Worm (Caenorhabditis elegans) whole organism, L3 larva: ENCODE results near the gene adt-1.

Source experiments
- R02D3.7 ChIP-seq: fragments of 150-350 bp; optimal IDR thresholded peaks from 2 replicates; lab custom pipeline; 2014; ENCODE audit warnings: missing biosample characterization, missing genetic modification characterization
- ZK546.5 ChIP-seq: sonication (generic microtip); optimal IDR thresholded peaks from 2 replicates; lab custom pipeline; 2017; ENCODE audit warnings: missing biosample characterization, missing genetic modification characterization
- aly-2 ChIP-seq: fragments of 150-350 bp; optimal IDR thresholded peaks from 2 replicates; lab custom pipeline; 2014; ENCODE audit warnings: missing biosample characterization, missing genetic modification characterization
- ama-1 ChIP-seq: fragments of 150-350 bp; optimal IDR thresholded peaks from 2 replicates; lab custom pipeline; 2018
- ceh-16 ChIP-seq: sonication (generic microtip); optimal IDR thresholded peaks from 2 replicates; lab custom pipeline; 2017; ENCODE audit warnings: missing biosample characterization, missing genetic modification characterization
- ceh-28 ChIP-seq: fragments of 150-350 bp; optimal IDR thresholded peaks from 2 replicates; lab custom pipeline; 2014; ENCODE audit warnings: missing biosample characterization, missing genetic modification reagents, missing genetic modification characterization
- ceh-82 ChIP-seq: fragments of 150-350 bp; optimal IDR thresholded peaks from 2 replicates; lab custom pipeline; 2014; ENCODE audit warnings: missing biosample characterization, missing genetic modification characterization
- ceh-9 ChIP-seq: sonication (generic microtip); optimal IDR thresholded peaks from 2 replicates; lab custom pipeline; 2018; ENCODE audit warnings: missing biosample characterization, missing genetic modification characterization
- daf-12 ChIP-seq: fragments of 150-350 bp; optimal IDR thresholded peaks from 2 replicates; lab custom pipeline; 2014; ENCODE audit warnings: missing biosample characterization, missing genetic modification reagents, missing genetic modification characterization
- egl-27 ChIP-seq: sonication (generic microtip); optimal IDR thresholded peaks from 4 replicates; lab custom pipeline; 2017; ENCODE audit warnings: missing biosample characterization, missing genetic modification reagents, missing genetic modification characterization
- egl-5 ChIP-seq: fragments of 150-350 bp; optimal IDR thresholded peaks from 2 replicates; lab custom pipeline; 2017; ENCODE audit warnings: missing biosample characterization, missing genetic modification reagents, missing genetic modification characterization, inconsistent platforms
- elt-2 ChIP-seq: sonication (generic microtip); optimal IDR thresholded peaks from 2 replicates; lab custom pipeline; 2016; ENCODE audit warnings: missing genetic modification reagents, mild to moderate bottlenecking, missing genetic modification characterization, missing compliant biosample characterization
- elt-3 ChIP-seq, 3 experiments: fragments of 150-350 bp in 1 of 3; sonication (generic microtip) in 2 of 3; optimal IDR thresholded peaks; 2 replicates in 2 of 3; 4 replicates in 1 of 3; lab custom pipeline; 2014 to 2017; ENCODE audit warnings: missing biosample characterization in 3 of 3, missing genetic modification characterization in 3 of 3
- eor-1 ChIP-seq, 2 experiments: fragments of 150-350 bp; optimal IDR thresholded peaks; 2 replicates each; lab custom pipeline; 2014 to 2018; ENCODE audit warnings: missing biosample characterization in 2 of 2, missing genetic modification characterization in 2 of 2
- fkh-10 ChIP-seq: sonication (generic microtip); optimal IDR thresholded peaks from 2 replicates; lab custom pipeline; 2017; ENCODE audit warnings: missing biosample characterization, missing genetic modification reagents, missing genetic modification characterization
- fkh-2 ChIP-seq: fragments of 150-350 bp; optimal IDR thresholded peaks from 2 replicates; lab custom pipeline; 2014; ENCODE audit warnings: missing biosample characterization, missing genetic modification reagents, missing genetic modification characterization
- fos-1 ChIP-seq: fragments of 150-350 bp; optimal IDR thresholded peaks from 2 replicates; lab custom pipeline; 2014; ENCODE audit warnings: missing biosample characterization, missing genetic modification characterization
- hmg-11 ChIP-seq: sonication (generic microtip); optimal IDR thresholded peaks from 2 replicates; lab custom pipeline; 2016; ENCODE audit warnings: missing genetic modification characterization, missing compliant biosample characterization
- jun-1 ChIP-seq: fragments of 150-350 bp; optimal IDR thresholded peaks from 2 replicates; lab custom pipeline; 2014; ENCODE audit warnings: missing biosample characterization, missing genetic modification reagents, missing genetic modification characterization
- lin-15B ChIP-seq: fragments of 150-350 bp; optimal IDR thresholded peaks from 2 replicates; lab custom pipeline; 2014; ENCODE audit warnings: missing biosample characterization, missing genetic modification characterization
- lin-39 ChIP-seq: fragments of 150-350 bp; optimal IDR thresholded peaks from 2 replicates; lab custom pipeline; 2018; ENCODE audit warnings: missing biosample characterization, missing genetic modification reagents, missing genetic modification characterization
- lsy-12 ChIP-seq: sonication (generic microtip); optimal IDR thresholded peaks from 2 replicates; lab custom pipeline; 2016; ENCODE audit warnings: mild to moderate bottlenecking, missing genetic modification characterization, missing compliant biosample characterization
- mdl-1 ChIP-seq: fragments of 150-350 bp; optimal IDR thresholded peaks from 2 replicates; lab custom pipeline; 2014; ENCODE audit warnings: missing biosample characterization, missing genetic modification characterization
- nfya-1 ChIP-seq: sonication (generic microtip); optimal IDR thresholded peaks from 2 replicates; lab custom pipeline; 2017; ENCODE audit warnings: missing genetic modification characterization, mild to moderate bottlenecking, missing compliant biosample characterization, antibody characterized with exemption, moderate library complexity; ENCODE audit not compliant: insufficient read depth
- nhr-11 ChIP-seq: fragments of 150-350 bp; optimal IDR thresholded peaks from 2 replicates; lab custom pipeline; 2014; ENCODE audit warnings: missing biosample characterization, missing genetic modification characterization
- nhr-12 ChIP-seq: fragments of 150-350 bp; optimal IDR thresholded peaks from 2 replicates; lab custom pipeline; 2014; ENCODE audit warnings: missing biosample characterization, missing genetic modification characterization
- nhr-23 ChIP-seq: fragments of 150-350 bp; optimal IDR thresholded peaks from 2 replicates; lab custom pipeline; 2014; ENCODE audit warnings: missing biosample characterization, missing genetic modification reagents, missing genetic modification characterization
- nhr-237 ChIP-seq: fragments of 150-350 bp; optimal IDR thresholded peaks from 2 replicates; lab custom pipeline; 2014; ENCODE audit warnings: missing biosample characterization, missing genetic modification characterization
- nhr-25 ChIP-seq: sonication (generic microtip); optimal IDR thresholded peaks from 2 replicates; lab custom pipeline; 2017; ENCODE audit warnings: missing biosample characterization, missing genetic modification characterization
- nhr-43 ChIP-seq: sonication (generic microtip); optimal IDR thresholded peaks from 2 replicates; lab custom pipeline; 2016; ENCODE audit warnings: mild to moderate bottlenecking, missing genetic modification characterization, missing compliant biosample characterization; ENCODE audit not compliant: poor library complexity, severe bottlenecking
- nhr-67 ChIP-seq: fragments of 150-350 bp; optimal IDR thresholded peaks from 2 replicates; lab custom pipeline; 2014; ENCODE audit warnings: missing biosample characterization, missing genetic modification characterization
- nhr-76 ChIP-seq: fragments of 150-350 bp; sonication (generic microtip); optimal IDR thresholded peaks from 5 replicates; lab custom pipeline; 2014; ENCODE audit warnings: missing biosample characterization, missing genetic modification characterization
- nhr-77 ChIP-seq: fragments of 150-350 bp; optimal IDR thresholded peaks from 2 replicates; lab custom pipeline; 2014; ENCODE audit warnings: missing biosample characterization, missing genetic modification characterization
- pha-4 ChIP-seq: fragments of 150-350 bp; optimal IDR thresholded peaks from 2 replicates; lab custom pipeline; 2014; ENCODE audit warnings: missing biosample characterization, missing genetic modification reagents, missing genetic modification characterization
- pqm-1 ChIP-seq: fragments of 150-350 bp; optimal IDR thresholded peaks from 2 replicates; lab custom pipeline; 2017; ENCODE audit warnings: missing biosample characterization, missing genetic modification characterization, inconsistent platforms
- sea-2 ChIP-seq: fragments of 150-350 bp; sonication (generic microtip); optimal IDR thresholded peaks from 4 replicates; lab custom pipeline; 2014; ENCODE audit warnings: missing biosample characterization, missing genetic modification reagents, missing genetic modification characterization
- skn-1 ChIP-seq: fragments of 150-350 bp; optimal IDR thresholded peaks from 2 replicates; lab custom pipeline; 2014; ENCODE audit warnings: missing biosample characterization, missing genetic modification characterization
- snpc-4 ChIP-seq: fragments of 150-350 bp; optimal IDR thresholded peaks from 2 replicates; lab custom pipeline; 2014; ENCODE audit warnings: missing biosample characterization, missing genetic modification characterization
- tbx-2 ChIP-seq: sonication (generic microtip); optimal IDR thresholded peaks from 2 replicates; lab custom pipeline; 2016; ENCODE audit warnings: mild to moderate bottlenecking, missing genetic modification characterization, missing compliant biosample characterization
- unc-39 ChIP-seq: sonication (generic microtip); optimal IDR thresholded peaks from 4 replicates; lab custom pipeline; 2017; ENCODE audit warnings: missing biosample characterization, missing genetic modification characterization
- unc-62 ChIP-seq: fragments of 150-350 bp; sonication (generic microtip); optimal IDR thresholded peaks from 4 replicates; lab custom pipeline; 2014; ENCODE audit warnings: missing biosample characterization, missing genetic modification reagents, missing genetic modification characterization
- zag-1 ChIP-seq: fragments of 150-350 bp; optimal IDR thresholded peaks from 2 replicates; lab custom pipeline; 2014; ENCODE audit warnings: missing biosample characterization, missing genetic modification characterization
- ztf-11 ChIP-seq: fragments of 150-350 bp; optimal IDR thresholded peaks from 2 replicates; lab custom pipeline; 2014; ENCODE audit warnings: missing biosample characterization, missing genetic modification characterization
- ztf-4 ChIP-seq: fragments of 150-350 bp; optimal IDR thresholded peaks from 2 replicates; lab custom pipeline; 2014; ENCODE audit warnings: missing biosample characterization, missing genetic modification characterization

The adt-1 gene

DNA sequence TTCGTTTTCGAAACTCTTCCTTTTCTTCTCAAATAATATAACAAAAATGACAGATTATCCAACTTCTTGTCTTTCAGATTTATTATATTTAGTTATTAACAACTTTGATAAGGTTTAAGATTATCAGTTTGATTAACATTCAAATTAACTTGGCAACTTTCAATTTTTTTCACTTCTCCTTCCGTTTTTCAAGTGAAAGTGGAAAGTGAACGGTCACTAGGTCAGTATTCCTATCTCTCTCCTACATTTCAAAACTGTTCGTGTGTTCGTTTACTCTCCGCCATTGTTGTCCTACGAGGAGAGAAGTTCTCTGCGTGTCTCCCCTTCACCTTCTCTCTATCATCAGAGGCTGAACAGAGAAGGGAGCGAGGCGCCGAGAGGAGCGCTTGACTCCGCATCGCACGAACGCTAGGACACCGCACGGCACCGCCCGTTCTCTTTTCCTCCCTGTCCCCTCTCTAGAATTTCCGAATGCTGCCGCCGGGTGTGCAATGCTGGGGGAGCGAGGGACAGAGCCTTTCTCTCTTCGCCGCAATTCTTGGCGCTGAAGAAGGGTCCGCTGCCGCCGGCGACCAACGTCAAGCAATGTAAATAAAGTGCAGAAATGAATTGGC, 22.1 kb upstream of the adt-1 start:
- TF ChIP-seq ama-1 (lab: Kevin White, UChicago) (peak; percentile 36), nhr-77 (tag; lab: Kevin White, UChicago) (no peak), R02D3.7 (tag; lab: Kevin White, UChicago) (no peak), unc-39 (tag; lab: Kevin White, UChicago) (no peak), lin-39 (tag; lab: Kevin White, UChicago) (peak; percentile 68), eor-1 (tag; optimal IDR thresholded peaks at IDR 0.05; lab: Kevin White, UChicago) (no peak), fos-1 (tag; lab: Kevin White, UChicago) (peak; percentile 22), fkh-2 (no peak), ztf-11 (tag; lab: Kevin White, UChicago) (no peak), pqm-1 (tag; lab: Kevin White, UChicago) (no peak), nhr-67 (tag; lab: Kevin White, UChicago) (no peak), daf-12 (no peak), aly-2 (tag; lab: Kevin White, UChicago) (no peak), nhr-237 (tag; lab: Kevin White, UChicago) (no peak), unc-62 (GFP tag; lab: Kevin White, UChicago) (no peak), elt-2 (tag; lab: Kevin White, UChicago) (peak; percentile 33), nhr-23 (peak; percentile 99), skn-1 (tag; lab: Kevin White, UChicago) (no peak), ZK546.5 (tag; lab: Kevin White, UChicago) (no peak), pha-4 (peak; percentile 47), ceh-9 (tag; lab: Kevin White, UChicago) (no peak), snpc-4 (peak; percentile 27), jun-1 (no peak), nfya-1 (tag; lab: Kevin White, UChicago) (peak; percentile 81), ceh-82 (tag; lab: Kevin White, UChicago) (peak; percentile 12), tbx-2 (peak; percentile 63), ztf-4 (tag; lab: Kevin White, UChicago) (no peak), hmg-11 (tag; lab: Kevin White, UChicago) (peak; percentile 88), nhr-12 (tag; lab: Kevin White, UChicago) (no peak), egl-27 (tag; lab: Kevin White, UChicago) (no peak), nhr-43 (peak; percentile 28), ceh-28 (tag; lab: Kevin White, UChicago) (no peak), nhr-25 (tag; lab: Kevin White, UChicago) (no peak), zag-1 (tag; lab: Kevin White, UChicago) (no peak), lin-15B (tag; lab: Kevin White, UChicago) (peak; percentile 4), sea-2 (GFP tag; lab: Kevin White, UChicago) (no peak), nhr-11 (no peak), fkh-10 (GFP tag; lab: Kevin White, UChicago) (peak; percentile 15)

DNA sequence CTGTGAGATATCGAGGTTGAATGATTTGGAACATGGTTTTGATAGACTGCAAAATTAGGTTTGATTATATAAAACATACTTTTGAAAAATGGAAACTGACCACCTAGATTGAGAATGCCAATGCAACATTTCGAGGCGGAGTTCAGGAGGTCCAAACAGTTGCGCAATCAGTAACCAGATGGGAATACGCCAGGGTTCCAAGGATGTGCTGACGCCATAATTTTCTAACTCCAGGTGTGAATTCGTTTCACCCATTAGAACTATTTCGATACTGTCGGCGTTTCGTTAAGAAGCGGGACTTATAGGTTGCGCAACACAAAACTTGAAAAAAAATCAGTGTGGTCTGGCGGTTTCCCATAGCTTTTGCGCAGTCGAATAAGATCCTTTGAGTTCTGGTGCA, 18.8 kb upstream of the adt-1 start, which contains the start of gene C02B4.3:
C02B4.3 (minus strand) TSS at position 34 of the 400 bp plus-strand sequence.
- TF ChIP-seq jun-1 (no peak), nhr-23 (no peak), tbx-2 (no peak), elt-2 (tag; lab: Kevin White, UChicago) (no peak), R02D3.7 (tag; lab: Kevin White, UChicago) (no peak), ceh-9 (tag; lab: Kevin White, UChicago) (no peak), nhr-67 (tag; lab: Kevin White, UChicago) (no peak), pha-4 (no peak), snpc-4 (no peak), fkh-10 (GFP tag; lab: Kevin White, UChicago) (no peak), fos-1 (tag; lab: Kevin White, UChicago) (no peak), ceh-16 (tag; lab: Kevin White, UChicago) (no peak), lin-15B (tag; lab: Kevin White, UChicago) (no peak), lin-39 (tag; lab: Kevin White, UChicago) (no peak), ama-1 (lab: Kevin White, UChicago) (no peak), hmg-11 (tag; lab: Kevin White, UChicago) (no peak), zag-1 (tag; lab: Kevin White, UChicago) (no peak)

DNA sequence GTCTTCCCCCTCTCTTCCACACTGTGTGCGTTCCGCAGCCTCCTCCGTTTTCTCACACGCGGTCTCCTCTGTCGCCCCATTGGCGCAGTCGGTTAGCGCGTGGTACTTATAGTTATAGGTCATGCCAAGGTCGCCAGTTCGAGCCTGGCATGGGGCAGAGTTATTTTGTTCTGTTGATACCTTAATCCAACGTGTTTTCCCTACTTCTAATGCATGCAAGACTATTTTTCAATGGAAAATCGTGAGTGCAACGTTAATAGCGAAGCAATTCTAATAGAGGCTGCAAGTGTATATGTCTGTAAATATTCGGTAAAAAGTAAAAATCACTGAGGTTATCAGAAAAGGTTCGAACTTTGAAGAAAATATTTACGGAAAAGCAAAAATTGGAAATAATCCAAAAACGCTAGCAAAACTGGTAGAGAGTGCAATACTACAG, 17.5 kb upstream of the adt-1 start:
- TF ChIP-seq nhr-76 (tag; lab: Kevin White, UChicago), result no peak
- TF ChIP-seq nhr-43, result peak; percentile 48
- no peak for TF ChIP-seq ceh-82 (tag; lab: Kevin White, UChicago)
- no peak for TF ChIP-seq fkh-10 (GFP tag; lab: Kevin White, UChicago)
- TF ChIP-seq egl-5 (tag; lab: Kevin White, UChicago), result no peak
- TF ChIP-seq nhr-23, result peak; percentile 46
- TF ChIP-seq sea-2 (GFP tag; lab: Kevin White, UChicago), result no peak
- peak; percentile 86 for TF ChIP-seq lin-39 (tag; lab: Kevin White, UChicago)
- peak; percentile 14 for TF ChIP-seq pha-4
- TF ChIP-seq elt-2 (tag; lab: Kevin White, UChicago), result peak; percentile 56
- TF ChIP-seq skn-1 (tag; lab: Kevin White, UChicago), result no peak
- no peak for TF ChIP-seq lin-15B (tag; lab: Kevin White, UChicago)
- peak; percentile 60 for TF ChIP-seq tbx-2
- TF ChIP-seq eor-1 (tag; optimal IDR thresholded peaks at IDR 0.05; lab: Kevin White, UChicago), result no peak
- TF ChIP-seq nfya-1 (tag; lab: Kevin White, UChicago), result peak; percentile 60
- peak; percentile 58 for TF ChIP-seq nhr-77 (tag; lab: Kevin White, UChicago)
- TF ChIP-seq R02D3.7 (tag; lab: Kevin White, UChicago), result no peak
- TF ChIP-seq nhr-25 (tag; lab: Kevin White, UChicago), result peak; percentile 66
- no peak for TF ChIP-seq nhr-11
- no peak for TF ChIP-seq ceh-28 (tag; lab: Kevin White, UChicago)
- no peak for TF ChIP-seq jun-1
- peak; percentile 95 for TF ChIP-seq lsy-12 (tag; lab: Kevin White, UChicago)
- no peak for TF ChIP-seq mdl-1
- peak in 1 of 3 experiments; percentile 3 for TF ChIP-seq elt-3 (tag; optimal IDR thresholded peaks at IDR 0.05; lab: Kevin White, UChicago)
- peak; percentile 84 for TF ChIP-seq hmg-11 (tag; lab: Kevin White, UChicago)
